Fruit fly (Drosophila melanogaster): ENCODE data around the gene CG32984.

DNA sequence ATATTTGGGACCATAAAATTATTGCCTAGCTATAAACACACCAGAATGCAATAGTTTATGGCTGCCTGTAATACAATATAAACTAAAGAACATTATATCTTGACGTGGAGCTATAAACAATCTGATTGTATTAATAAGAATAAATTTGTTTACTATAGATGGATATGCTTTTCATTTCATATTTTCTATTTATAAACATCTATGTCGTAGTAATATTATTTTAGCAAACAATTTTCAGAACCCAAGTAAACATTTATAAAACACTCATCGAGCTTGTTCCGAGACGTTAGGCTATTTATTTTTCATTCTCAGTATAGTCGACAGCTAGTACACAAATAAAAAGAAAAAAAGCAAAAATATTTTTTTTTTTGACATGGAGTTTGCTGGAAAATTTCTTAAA lies 15.6 kb downstream of the CG32984 start, which contains the start of gene CG18662:
- no peak for TF ChIP-seq Eip93F (GFP tag; optimal IDR thresholded peaks at IDR 0.05)
- no peak for TF ChIP-seq CG32006 (GFP tag; optimal IDR thresholded peaks at IDR 0.05)
- no peak for TF ChIP-seq CG6808 (GFP tag; optimal IDR thresholded peaks at IDR 0.05)
- no peak for TF ChIP-seq CG8632 (GFP tag; optimal IDR thresholded peaks at IDR 0.05)
- no peak for TF ChIP-seq Gug (GFP tag; IDR thresholded peaks at IDR 0.05)
- TF ChIP-seq CG10669 (GFP tag; optimal IDR thresholded peaks at IDR 0.05) = no peak
- TF ChIP-seq acj6 (GFP tag; optimal IDR thresholded peaks at IDR 0.05) = no peak
